Worm (Caenorhabditis elegans) whole organism, L4 larva: Measurements from ENCODE around the gene T05C12.15.

ENCODE experiments used
- F10B5.3 ChIP-seq: sonication (generic microtip); optimal IDR thresholded peaks from 2 replicates; lab custom pipeline; 2016; ENCODE audit warnings: mild to moderate bottlenecking, missing genetic modification characterization, missing compliant biosample characterization
- R02D3.7 ChIP-seq: fragments of 150-350 bp; sonication (generic microtip); optimal IDR thresholded peaks from 3 replicates; lab custom pipeline; 2014; ENCODE audit warnings: missing biosample characterization, missing genetic modification characterization
- T26A8.4 ChIP-seq: fragments of 200-800 bp; sonication (Bioruptor generic); IDR thresholded peaks from 2 replicates; pipeline ENCODE4 v1.3.6; 2022; ENCODE audit warnings: missing genetic modification characterization, missing compliant biosample characterization
- Y75B8A.6 ChIP-seq: fragments of 200-800 bp; sonication (Bioruptor generic); IDR thresholded peaks from 2 replicates; pipeline ENCODE4 v1.3.6; 2022; ENCODE audit warnings: missing genetic modification reagents, missing genetic modification characterization, missing compliant biosample characterization
- aly-2 ChIP-seq: sonication (generic microtip); optimal IDR thresholded peaks from 2 replicates; lab custom pipeline; 2018; ENCODE audit warnings: missing biosample characterization, missing genetic modification characterization
- ama-1 ChIP-seq: fragments of 150-350 bp; optimal IDR thresholded peaks from 2 replicates; lab custom pipeline; 2014; ENCODE audit warnings: inconsistent platforms, mixed read lengths
- attf-4 ChIP-seq: sonication (generic microtip); optimal IDR thresholded peaks from 3 replicates; lab custom pipeline; 2017; ENCODE audit warnings: missing biosample characterization, missing genetic modification characterization
- ceh-20 ChIP-seq: fragments of 200-800 bp; sonication (Bioruptor generic); IDR thresholded peaks from 2 replicates; pipeline ENCODE4 v1.3.6; 2022; ENCODE audit warnings: missing genetic modification reagents, missing genetic modification characterization, missing compliant biosample characterization
- daf-16 ChIP-seq, 3 experiments: sonication (generic microtip); optimal IDR thresholded peaks; 2 replicates each; lab custom pipeline; 2016 to 2017; ENCODE audit warnings: missing genetic modification characterization in 3 of 3, missing genetic modification reagents in 3 of 3, mild to moderate bottlenecking in 2 of 3, missing compliant biosample characterization in 2 of 3, missing biosample characterization in 1 of 3, moderate library complexity in 1 of 3
- dmd-6 ChIP-seq: fragments of 200-800 bp; sonication (Bioruptor generic); IDR thresholded peaks from 2 replicates; pipeline ENCODE4 v1.3.6; 2022; ENCODE audit warnings: missing genetic modification reagents, missing genetic modification characterization, missing compliant biosample characterization
- dpl-1 ChIP-seq: fragments of 150-350 bp; optimal IDR thresholded peaks from 2 replicates; lab custom pipeline; 2014; ENCODE audit warnings: missing biosample characterization, missing genetic modification reagents, missing genetic modification characterization
- dve-1 ChIP-seq: sonication (generic microtip); optimal IDR thresholded peaks from 2 replicates; lab custom pipeline; 2017; ENCODE audit warnings: antibody characterized with exemption, mild to moderate bottlenecking, missing genetic modification characterization, missing compliant biosample characterization; ENCODE audit not compliant: insufficient read depth
- egl-43 ChIP-seq: fragments of 200-800 bp; sonication (Bioruptor generic); IDR thresholded peaks from 2 replicates; pipeline ENCODE4 v1.3.6; 2022; ENCODE audit warnings: missing genetic modification reagents, missing genetic modification characterization, missing compliant biosample characterization
- fos-1 ChIP-seq: fragments of 150-350 bp; optimal IDR thresholded peaks from 2 replicates; lab custom pipeline; 2014; ENCODE audit warnings: missing biosample characterization, missing genetic modification characterization
- hlh-30 ChIP-seq: sonication (generic microtip); optimal IDR thresholded peaks from 2 replicates; lab custom pipeline; 2017; ENCODE audit warnings: antibody characterized with exemption, mild to moderate bottlenecking, missing genetic modification characterization, missing compliant biosample characterization; ENCODE audit not compliant: insufficient read depth
- jun-1 ChIP-seq: fragments of 150-350 bp; optimal IDR thresholded peaks from 2 replicates; lab custom pipeline; 2014; ENCODE audit warnings: missing biosample characterization, missing genetic modification reagents, missing genetic modification characterization
- lim-7 ChIP-seq: fragments of 200-800 bp; sonication (Bioruptor generic); IDR thresholded peaks from 2 replicates; pipeline ENCODE4 v1.3.6; 2022; ENCODE audit warnings: missing genetic modification characterization, missing compliant biosample characterization
- lin-1 ChIP-seq: fragments of 200-800 bp; sonication (Bioruptor generic); IDR thresholded peaks from 2 replicates; pipeline ENCODE4 v1.3.6; 2022; ENCODE audit warnings: missing genetic modification reagents, missing genetic modification characterization, missing compliant biosample characterization
- lin-13 ChIP-seq: fragments of 150-350 bp; optimal IDR thresholded peaks from 2 replicates; lab custom pipeline; 2014; ENCODE audit warnings: missing biosample characterization, missing genetic modification reagents, missing genetic modification characterization
- lin-29 ChIP-seq: fragments of 200-800 bp; sonication (Bioruptor generic); IDR thresholded peaks from 2 replicates; pipeline ENCODE4 v1.3.6; 2022; ENCODE audit warnings: missing genetic modification reagents, missing genetic modification characterization, missing compliant biosample characterization
- lir-3 ChIP-seq: sonication (generic microtip); optimal IDR thresholded peaks from 2 replicates; lab custom pipeline; 2016; ENCODE audit warnings: mild to moderate bottlenecking, missing genetic modification characterization, missing compliant biosample characterization
- lsy-2 ChIP-seq, 2 experiments: fragments of 150-350 bp in 1 of 2; sonication (generic microtip) in 1 of 2; optimal IDR thresholded peaks; 2 replicates each; lab custom pipeline; 2014 to 2017; ENCODE audit warnings: missing biosample characterization in 2 of 2, missing genetic modification characterization in 2 of 2
- mdl-1 ChIP-seq, 2 experiments: fragments of 150-350 bp in 1 of 2; sonication (generic microtip) in 1 of 2; optimal IDR thresholded peaks; 2 replicates each; lab custom pipeline; 2014 to 2017; ENCODE audit warnings: missing biosample characterization in 2 of 2, missing genetic modification characterization in 2 of 2
- mep-1 ChIP-seq: fragments of 150-350 bp; sonication (generic microtip); optimal IDR thresholded peaks from 3 replicates; lab custom pipeline; 2014; ENCODE audit warnings: missing biosample characterization, missing genetic modification characterization
- mes-2 ChIP-seq: sonication (generic microtip); optimal IDR thresholded peaks from 2 replicates; lab custom pipeline; 2016; ENCODE audit warnings: missing genotype, mild to moderate bottlenecking, missing genetic modification characterization, missing compliant biosample characterization; ENCODE audit not compliant: poor library complexity, severe bottlenecking
- mxl-3 ChIP-seq: fragments of 200-800 bp; sonication (Bioruptor generic); optimal IDR thresholded peaks from 2 replicates; lab custom pipeline; 2018; ENCODE audit warnings: mild to moderate bottlenecking, missing genetic modification characterization, missing compliant biosample characterization
- nhr-237 ChIP-seq: sonication (generic microtip); optimal IDR thresholded peaks from 2 replicates; lab custom pipeline; 2017; ENCODE audit warnings: missing biosample characterization, missing genetic modification characterization
- nhr-28 ChIP-seq: fragments of 150-350 bp; optimal IDR thresholded peaks from 2 replicates; lab custom pipeline; 2014; ENCODE audit warnings: missing biosample characterization, missing genetic modification characterization
- nhr-41 ChIP-seq: fragments of 200-800 bp; sonication (Bioruptor generic); IDR thresholded peaks from 2 replicates; pipeline ENCODE4 v1.3.6; 2022; ENCODE audit warnings: missing genetic modification reagents, missing genetic modification characterization, missing compliant biosample characterization
- nhr-6 ChIP-seq: fragments of 150-350 bp; optimal IDR thresholded peaks from 2 replicates; lab custom pipeline; 2014; ENCODE audit warnings: missing biosample characterization, missing genetic modification characterization
- pha-4 ChIP-seq, 2 experiments: fragments of 150-350 bp in 1 of 2; fragments of 200-800 bp in 1 of 2; sonication (Bioruptor generic) in 1 of 2; IDR thresholded peaks in 1 of 2; optimal IDR thresholded peaks in 1 of 2; 2 replicates each; pipeline versions ENCODE4 v1.3.6 to Lab custom; 2014 to 2022; ENCODE audit warnings: missing genetic modification characterization in 2 of 2, missing genetic modification reagents in 2 of 2, missing biosample characterization in 1 of 2, missing compliant biosample characterization in 1 of 2
- pqm-1 ChIP-seq: sonication (generic microtip); optimal IDR thresholded peaks from 2 replicates; lab custom pipeline; 2017; ENCODE audit warnings: missing biosample characterization, missing genetic modification characterization
- saeg-2 ChIP-seq: fragments of 200-800 bp; sonication (Bioruptor generic); IDR thresholded peaks from 2 replicates; pipeline ENCODE4 v1.3.6; 2022; ENCODE audit warnings: missing genetic modification reagents, missing genetic modification characterization, missing compliant biosample characterization
- sdz-12 ChIP-seq: fragments of 200-800 bp; sonication (Bioruptor generic); optimal IDR thresholded peaks from 2 replicates; lab custom pipeline; 2018; ENCODE audit warnings: mild to moderate bottlenecking, missing genetic modification characterization, missing compliant biosample characterization
- snpc-1.2 ChIP-seq: fragments of 200-800 bp; sonication (Bioruptor generic); IDR thresholded peaks from 2 replicates; pipeline ENCODE4 v1.3.6; 2022; ENCODE audit warnings: missing genetic modification reagents, missing genetic modification characterization, missing compliant biosample characterization
- tra-1 ChIP-seq: fragments of 200-800 bp; sonication (Bioruptor generic); IDR thresholded peaks from 2 replicates; pipeline ENCODE4 v1.3.6; 2022; ENCODE audit warnings: missing genetic modification reagents, missing genetic modification characterization, missing compliant biosample characterization
- unc-130 ChIP-seq: sonication (generic microtip); optimal IDR thresholded peaks from 2 replicates; lab custom pipeline; 2016; ENCODE audit warnings: missing genetic modification reagents, missing genetic modification characterization, missing compliant biosample characterization
- unc-62 ChIP-seq, 3 experiments: fragments of 150-350 bp in 1 of 3; sonication (generic microtip); optimal IDR thresholded peaks in 2 of 3; peaks in 1 of 3; 1 replicate in 1 of 3; 2 replicates in 2 of 3; lab custom pipeline; 2014 to 2017; ENCODE audit warnings: missing biosample characterization in 3 of 3, missing genetic modification characterization in 3 of 3, missing genetic modification reagents in 3 of 3, missing genotype in 1 of 3
- vab-7 ChIP-seq: fragments of 200-800 bp; sonication (Bioruptor generic); IDR thresholded peaks from 2 replicates; pipeline ENCODE4 v1.3.6; 2022; ENCODE audit warnings: missing genetic modification reagents, missing genetic modification characterization, missing compliant biosample characterization
- zfp-2 ChIP-seq: sonication (generic microtip); optimal IDR thresholded peaks from 2 replicates; lab custom pipeline; 2016; ENCODE audit warnings: mild to moderate bottlenecking, missing genetic modification characterization, missing compliant biosample characterization

T05C12.15 gene

ce11 chrII:8129495-8130010, 39.8 kb upstream of the T05C12.15 start, which contains the start of gene ulp-4 (continued):
- TF ChIP-seq mdl-1 (tag; optimal IDR thresholded peaks at IDR 0.05; lab: Kevin White, UChicago) (no peak), mes-2 (tag; lab: Kevin White, UChicago) (peak; percentile 30), lim-7 (no peak), F10B5.3 (tag; lab: Kevin White, UChicago) (no peak), ceh-20 (no peak), lin-1 (GFP tag; lab: Robert Waterston, UW) (no peak), vab-7 (GFP tag; lab: Robert Waterston, UW) (no peak), R02D3.7 (no peak), unc-62 (GFP tag; optimal IDR thresholded peaks at IDR 0.05 in 1 of 2; lab: Kevin White, UChicago) (peak in 1 of 2 experiments; percentile 73), unc-62 (tag; optimal IDR thresholded peaks at IDR 0.05; lab: Kevin White, UChicago) (no peak), sdz-12 (GFP tag; lab: Kevin White, UChicago) (no peak), nhr-28 (tag; lab: Kevin White, UChicago) (no peak), hlh-30 (tag; lab: Kevin White, UChicago) (no peak), T26A8.4 (GFP tag; lab: Robert Waterston, UW) (no peak), lsy-2 (tag; optimal IDR thresholded peaks at IDR 0.05; lab: Kevin White, UChicago) (peak in 1 of 2 experiments; percentile 19), lin-13 (no peak), lir-3 (tag; lab: Kevin White, UChicago) (no peak), dve-1 (tag; lab: Kevin White, UChicago) (peak; percentile 26), dpl-1 (GFP tag; lab: Kevin White, UChicago) (no peak), snpc-1.2 (GFP tag; lab: Robert Waterston, UW) (no peak), nhr-237 (tag; lab: Kevin White, UChicago) (no peak), lin-29 (GFP tag; lab: Robert Waterston, UW) (no peak), nhr-41 (GFP tag; lab: Robert Waterston, UW) (no peak), nhr-6 (tag; lab: Kevin White, UChicago) (no peak), Y75B8A.6 (GFP tag; lab: Robert Waterston, UW) (no peak), egl-43 (GFP tag; lab: Robert Waterston, UW) (no peak), tra-1 (GFP tag; lab: Robert Waterston, UW) (peak; percentile 40; the same call in 1 of the 2 replicates), mxl-3 (GFP tag; lab: Kevin White, UChicago) (no peak), aly-2 (no peak), jun-1 (no peak), attf-4 (tag; lab: Kevin White, UChicago) (no peak), daf-16 (GFP tag; optimal IDR thresholded peaks at IDR 0.05; lab: Kevin White, UChicago) (peak in 1 of 2 experiments; percentile 10), daf-16 (tag; optimal IDR thresholded peaks at IDR 0.05; lab: Kevin White, UChicago) (no peak), pqm-1 (no peak), pha-4 (GFP tag; IDR thresholded peaks at IDR 0.05; lab: Robert Waterston, UW) (no peak), pha-4 (tag; optimal IDR thresholded peaks at IDR 0.05; lab: Kevin White, UChicago) (no peak), unc-130 (GFP tag; lab: Kevin White, UChicago) (no peak)

- TF ChIP-seq Y75B8A.6 (GFP tag; lab: Robert Waterston, UW) (no peak), dmd-6 (GFP tag; lab: Robert Waterston, UW) (no peak), fos-1 (tag; lab: Kevin White, UChicago) (no peak), mep-1 (tag; lab: Kevin White, UChicago) (peak; percentile 20), mes-2 (tag; lab: Kevin White, UChicago) (peak; percentile 44), zfp-2 (tag; lab: Kevin White, UChicago) (no peak), ama-1 (lab: Kevin White, UChicago) (peak; percentile 9), saeg-2 (GFP tag; lab: Robert Waterston, UW) (peak; percentile 12; the same call in 1 of the 2 replicates)
These were observed 38.6 kb upstream of the T05C12.15 start for ce11 chrII:8130792-8131191.
